Fruit fly (Drosophila melanogaster) whole organism, adult: ENCODE results near the gene CG43333.

Source experiments
- CG11617 ChIP-seq: fragments of 200-800 bp; sonication (Bioruptor generic); optimal IDR thresholded peaks from 2 replicates; lab custom pipeline; 2017; ENCODE audit warnings: mild to moderate bottlenecking, missing biosample characterization, missing genetic modification reagents, missing genetic modification characterization
- CG12768 ChIP-seq: fragments of 200-800 bp; sonication (Bioruptor generic); optimal IDR thresholded peaks from 2 replicates; lab custom pipeline; 2017; ENCODE audit warnings: missing biosample characterization, missing genetic modification characterization, mild to moderate bottlenecking, moderate library complexity, missing genetic modification reagents
- CG14711 ChIP-seq: fragments of 200-800 bp; sonication (Bioruptor generic); optimal IDR thresholded peaks from 2 replicates; lab custom pipeline; 2018; ENCODE audit warnings: missing biosample characterization, mild to moderate bottlenecking, missing genetic modification characterization, moderate library complexity
- CG1620 ChIP-seq: fragments of 200-800 bp; sonication (Bioruptor generic); optimal IDR thresholded peaks from 2 replicates; lab custom pipeline; 2016; ENCODE audit warnings: missing biosample characterization, missing genetic modification characterization
- CG33017 ChIP-seq: fragments of 200-800 bp; sonication (Bioruptor generic); optimal IDR thresholded peaks from 2 replicates; lab custom pipeline; 2018; ENCODE audit warnings: missing biosample characterization, mild to moderate bottlenecking, missing genetic modification characterization, moderate library complexity
- CG5204 ChIP-seq: fragments of 200-800 bp; sonication (Bioruptor generic); optimal IDR thresholded peaks from 2 replicates; lab custom pipeline; 2016; ENCODE audit warnings: missing biosample characterization, missing genetic modification characterization
- CG7045 ChIP-seq: fragments of 200-800 bp; sonication (Bioruptor generic); optimal IDR thresholded peaks from 2 replicates; lab custom pipeline; 2017; ENCODE audit warnings: missing biosample characterization, mild to moderate bottlenecking, missing genetic modification characterization
- CG7101 ChIP-seq: fragments of 200-800 bp; sonication (Bioruptor generic); optimal IDR thresholded peaks from 2 replicates; lab custom pipeline; 2018; ENCODE audit warnings: missing biosample characterization, mild to moderate bottlenecking, missing genetic modification characterization, moderate library complexity
- Clk ChIP-seq: fragments of 200-800 bp; sonication (Bioruptor generic); optimal IDR thresholded peaks from 2 replicates; lab custom pipeline; 2017; ENCODE audit warnings: missing biosample characterization, missing genetic modification characterization
- Crg-1 ChIP-seq: fragments of 200-800 bp; sonication (Bioruptor generic); optimal IDR thresholded peaks from 2 replicates; lab custom pipeline; 2016; ENCODE audit warnings: missing biosample characterization, missing genetic modification characterization
- Hr96 ChIP-seq: fragments of 200-800 bp; sonication (Bioruptor generic); optimal IDR thresholded peaks from 2 replicates; lab custom pipeline; 2016; ENCODE audit warnings: missing biosample characterization, missing genetic modification characterization
- Mnt ChIP-seq: fragments of 200-800 bp; sonication (Bioruptor generic); optimal IDR thresholded peaks from 2 replicates; lab custom pipeline; 2016; ENCODE audit warnings: missing biosample characterization, mild to moderate bottlenecking, missing genetic modification characterization
- bab1 ChIP-seq: fragments of 200-800 bp; sonication (Bioruptor generic); optimal IDR thresholded peaks from 3 replicates; lab custom pipeline; 2019; ENCODE audit warnings: missing biosample characterization, mild to moderate bottlenecking, missing genetic modification characterization, moderate library complexity
- cic ChIP-seq: fragments of 200-800 bp; sonication (Bioruptor generic); optimal IDR thresholded peaks from 2 replicates; lab custom pipeline; 2017; ENCODE audit warnings: missing biosample characterization, mild to moderate bottlenecking, missing genetic modification characterization, moderate library complexity
- cnc ChIP-seq, 2 experiments: fragments of >200 bp; optimal IDR thresholded peaks; 2 replicates each; lab custom pipeline; 2017
- kay ChIP-seq: fragments of 200-800 bp; sonication (Bioruptor generic); peaks from one replicate; lab custom pipeline; 2016; ENCODE audit warnings: missing biosample characterization, missing genetic modification characterization, borderline replicate concordance
- ovo ChIP-seq: fragments of 200-800 bp; sonication (Bioruptor generic); optimal IDR thresholded peaks from 2 replicates; lab custom pipeline; 2016; ENCODE audit warnings: missing biosample characterization, missing genetic modification characterization
- pad ChIP-seq: fragments of 200-800 bp; sonication (Bioruptor generic); optimal IDR thresholded peaks from 3 replicates; lab custom pipeline; 2017; ENCODE audit warnings: missing biosample characterization, missing genetic modification characterization, mild to moderate bottlenecking, moderate library complexity, missing genetic modification reagents
- tj ChIP-seq: fragments of 200-800 bp; sonication (Bioruptor generic); optimal IDR thresholded peaks from 3 replicates; lab custom pipeline; 2017; ENCODE audit warnings: missing biosample characterization, mild to moderate bottlenecking, missing genetic modification characterization, moderate library complexity
- toe ChIP-seq: fragments of 200-800 bp; sonication (Bioruptor generic); optimal IDR thresholded peaks from 2 replicates; lab custom pipeline; 2016; ENCODE audit warnings: missing biosample characterization, missing genetic modification characterization

Gene CG43333

DNA sequence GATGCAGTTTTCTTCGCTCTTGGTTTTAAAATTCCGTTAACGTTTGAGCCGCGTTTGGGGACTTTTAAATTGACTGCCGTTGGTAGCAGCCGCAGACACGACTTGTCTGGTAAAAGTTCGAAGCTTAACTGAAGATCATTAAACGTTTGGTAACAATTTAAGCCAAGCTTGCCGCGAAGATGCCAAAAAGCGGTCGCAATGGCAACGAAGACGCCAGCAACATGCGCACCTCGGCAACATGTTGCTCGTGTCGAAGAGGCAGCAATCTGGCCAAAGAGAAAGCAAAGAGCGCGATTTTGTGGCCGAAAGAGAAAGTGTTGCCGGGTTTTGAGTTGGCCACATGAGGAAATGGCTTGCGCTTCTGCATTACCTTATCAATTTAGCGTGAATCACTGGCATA lies at the start of gene CG43333:
TSS of gene CG43333 (minus strand) at position 134 of the 400 bp plus-strand sequence.
- TF ChIP-seq CG7045 (GFP tag; lab: Kevin White, UChicago) (no peak), CG11617 (GFP tag; lab: Kevin White, UChicago) (no peak), CG7101 (tag; lab: Kevin White, UChicago) (no peak), Clk (GFP tag; lab: Kevin White, UChicago) (no peak), Mnt (GFP tag; lab: Kevin White, UChicago) (no peak), cic (no peak)

dm6 chr2L:14230050-14230449 lies 49.6 kb upstream of the CG43333 start:
- TF ChIP-seq kay (GFP tag; lab: Kevin White, UChicago) (peak; percentile 85), CG7045 (GFP tag; lab: Kevin White, UChicago) (no peak)

dm6 chr2L:14226694-14227093 lies 46.2 kb upstream of the CG43333 start:
- no peak for TF ChIP-seq CG14711 (tag; lab: Kevin White, UChicago)
- TF ChIP-seq bab1 (GFP tag; lab: Kevin White, UChicago) = no peak
- TF ChIP-seq CG7101 (tag; lab: Kevin White, UChicago) = no peak
- no peak for TF ChIP-seq Crg-1
- no peak for TF ChIP-seq Mnt (GFP tag; lab: Kevin White, UChicago)
- no peak for TF ChIP-seq toe (GFP tag; lab: Kevin White, UChicago)
- no peak for TF ChIP-seq CG1620
- TF ChIP-seq CG12768 (GFP tag; lab: Kevin White, UChicago) = no peak
- no peak for TF ChIP-seq Clk (GFP tag; lab: Kevin White, UChicago)
- TF ChIP-seq CG7045 (GFP tag; lab: Kevin White, UChicago) = no peak
- TF ChIP-seq cic = no peak

dm6 chr2L:14225957-14226676 lies 45.6 kb upstream of the CG43333 start:
- no peak for TF ChIP-seq tj
- TF ChIP-seq bab1 (GFP tag; lab: Kevin White, UChicago) = no peak
- no peak for TF ChIP-seq Mnt (GFP tag; lab: Kevin White, UChicago)
- no peak for TF ChIP-seq ovo (GFP tag; lab: Kevin White, UChicago)
- TF ChIP-seq CG7101 (tag; lab: Kevin White, UChicago) = no peak
- no peak for TF ChIP-seq cnc (optimal IDR thresholded peaks at IDR 0.05; lab: Kevin White, UChicago)
- TF ChIP-seq CG5204 (GFP tag; lab: Kevin White, UChicago) = no peak
- TF ChIP-seq CG11617 (GFP tag; lab: Kevin White, UChicago) = no peak
- no peak for TF ChIP-seq toe (GFP tag; lab: Kevin White, UChicago)
- no peak for TF ChIP-seq CG7045 (GFP tag; lab: Kevin White, UChicago)
- no peak for TF ChIP-seq CG1620
- TF ChIP-seq pad (GFP tag; lab: Kevin White, UChicago) = no peak
- TF ChIP-seq CG14711 (tag; lab: Kevin White, UChicago) = no peak
- TF ChIP-seq cic = no peak

dm6 chr2L:14223355-14223754 lies 42.9 kb upstream of the CG43333 start:
- no peak for TF ChIP-seq CG12768 (GFP tag; lab: Kevin White, UChicago)
- TF ChIP-seq bab1 (GFP tag; lab: Kevin White, UChicago) = no peak

dm6 chr2L:14221227-14221626 lies 40.7 kb upstream of the CG43333 start:
- TF ChIP-seq bab1 (GFP tag; lab: Kevin White, UChicago) (no peak), CG7101 (tag; lab: Kevin White, UChicago) (no peak), Hr96 (GFP tag; lab: Kevin White, UChicago) (peak; percentile 18), Clk (GFP tag; lab: Kevin White, UChicago) (no peak), pad (GFP tag; lab: Kevin White, UChicago) (no peak), kay (GFP tag; lab: Kevin White, UChicago) (peak; percentile 40), CG1620 (no peak), CG12768 (GFP tag; lab: Kevin White, UChicago) (no peak), CG14711 (tag; lab: Kevin White, UChicago) (no peak), CG5204 (GFP tag; lab: Kevin White, UChicago) (no peak), cnc (optimal IDR thresholded peaks at IDR 0.05; lab: Kevin White, UChicago) (no peak), Crg-1 (no peak), CG7045 (GFP tag; lab: Kevin White, UChicago) (no peak), toe (GFP tag; lab: Kevin White, UChicago) (no peak), CG33017 (no peak), ovo (GFP tag; lab: Kevin White, UChicago) (peak; percentile 71), cic (peak; percentile 2), tj (peak; percentile 17)

DNA sequence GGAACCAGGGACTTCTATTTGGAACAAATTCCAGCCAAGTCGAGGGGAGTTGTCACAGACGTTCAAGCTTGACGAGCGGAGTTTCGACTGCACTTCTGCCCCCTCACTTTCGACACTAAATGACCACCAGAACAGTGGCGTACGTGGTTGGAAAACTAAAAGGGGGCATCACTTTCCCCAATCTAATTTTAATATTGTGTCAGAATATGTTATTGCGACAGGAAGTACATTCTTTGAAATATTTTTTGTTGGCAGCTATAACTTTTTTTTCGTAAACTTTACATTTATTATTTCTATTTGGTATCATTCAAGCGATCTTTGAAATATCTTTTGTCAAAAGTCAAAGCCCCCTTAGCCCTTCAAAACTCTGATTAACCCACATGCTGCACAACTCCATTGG lies 32.2 kb upstream of the CG43333 start:
- TF ChIP-seq Mnt (GFP tag; lab: Kevin White, UChicago) (no peak), CG11617 (GFP tag; lab: Kevin White, UChicago) (no peak), CG1620 (no peak), cic (no peak), ovo (GFP tag; lab: Kevin White, UChicago) (no peak), CG12768 (GFP tag; lab: Kevin White, UChicago) (no peak), bab1 (GFP tag; lab: Kevin White, UChicago) (no peak), kay (GFP tag; lab: Kevin White, UChicago) (no peak), CG7101 (tag; lab: Kevin White, UChicago) (no peak), tj (no peak), Hr96 (GFP tag; lab: Kevin White, UChicago) (no peak), toe (GFP tag; lab: Kevin White, UChicago) (no peak), Crg-1 (no peak), CG5204 (GFP tag; lab: Kevin White, UChicago) (no peak), CG7045 (GFP tag; lab: Kevin White, UChicago) (no peak)
